Fruit fly (Drosophila melanogaster): ENCODE results near the gene CG31897.
A peak's percentile ranks its signal among the peaks of the same experiment; 100 is the strongest.

The CG31897 gene

DNA sequence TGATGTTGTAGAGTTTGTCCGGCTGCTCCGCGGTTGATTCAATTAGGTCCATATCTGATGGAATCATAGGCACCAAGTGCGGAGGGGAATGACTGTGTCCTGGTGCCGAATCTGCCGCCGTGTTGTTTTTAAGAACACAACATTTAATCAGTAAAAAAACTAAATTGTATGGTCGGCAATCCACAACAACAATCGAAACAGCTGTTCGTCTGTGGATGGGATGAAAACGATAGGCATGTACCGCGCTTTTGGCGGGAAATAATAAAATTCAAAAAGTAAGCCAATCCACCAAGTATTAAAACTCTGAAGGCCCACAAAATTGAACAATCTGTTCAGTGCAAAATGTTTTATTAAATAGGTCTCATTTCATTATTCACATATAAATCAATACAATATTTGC is 7.1 kb downstream of the CG31897 start, which contains the start of gene Aasdh:
TSS of gene Aasdh (minus strand) at position 219 of the 400 bp plus-strand sequence.
- no peak for TF ChIP-seq noc (tag; optimal IDR thresholded peaks at IDR 0.05)

DNA sequence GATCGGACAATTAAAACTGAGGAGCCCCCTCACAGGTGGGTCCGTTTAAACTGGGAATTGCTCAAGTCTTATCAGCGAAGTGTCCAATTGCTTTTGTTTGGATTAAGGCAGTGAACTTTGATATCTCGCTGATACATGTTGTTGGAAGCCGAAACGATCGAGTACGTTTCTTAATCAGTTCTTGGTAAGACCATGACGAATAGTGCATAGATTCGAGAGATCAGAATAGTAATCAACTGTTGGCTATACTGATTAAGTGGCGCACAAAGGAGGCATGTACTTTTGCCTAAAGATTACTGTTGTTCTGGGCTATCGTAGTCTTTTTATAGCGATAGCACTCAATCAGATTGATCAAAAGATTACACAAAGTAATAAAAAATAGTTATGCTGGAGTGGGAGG is 9.2 kb downstream of the CG31897 start:
- no peak for TF ChIP-seq noc (tag; optimal IDR thresholded peaks at IDR 0.05)

DNA sequence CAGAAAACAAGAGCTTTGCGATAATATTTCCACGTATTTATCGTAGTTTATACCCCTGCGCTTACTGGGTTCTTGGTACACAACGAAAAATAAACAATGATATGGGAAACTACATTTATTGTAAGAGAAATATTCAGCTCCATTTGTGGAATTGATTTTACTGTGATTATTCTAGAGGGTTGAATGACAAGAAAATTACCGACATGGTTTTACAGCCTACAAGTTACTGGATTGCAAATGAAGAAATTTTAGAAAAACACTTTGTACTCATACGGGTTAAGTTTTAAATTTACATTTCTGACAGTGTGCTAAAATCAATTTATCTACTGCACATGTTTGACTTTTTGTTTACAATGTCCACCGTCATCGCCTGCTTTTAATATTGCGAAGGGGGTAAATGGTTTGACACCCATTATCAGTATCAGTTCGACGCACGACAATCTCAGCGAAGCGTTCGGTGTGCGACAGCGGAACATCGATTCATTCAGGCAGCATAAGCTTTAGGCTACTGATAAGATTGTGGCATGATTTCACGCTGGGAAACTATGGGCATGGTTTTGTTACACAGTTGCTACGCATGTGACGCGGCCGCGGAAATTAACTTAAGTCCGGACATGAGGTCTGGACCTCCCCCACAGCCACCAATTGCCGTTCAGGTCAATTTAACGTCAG is 19.7 kb downstream of the CG31897 start:
- TF ChIP-seq noc (tag; optimal IDR thresholded peaks at IDR 0.05): peak; percentile 24

dm6 chr2L:8463144-8464106 is 21.2 kb downstream of the CG31897 start, which contains the start of gene Agpat2:
Agpat2 (minus strand) TSS chr2L:8463994.
- TF ChIP-seq noc (tag; optimal IDR thresholded peaks at IDR 0.05): peak; percentile 55

dm6 chr2L:8464107-8464582 is 21.9 kb downstream of the CG31897 start, which contains the start of gene prg:
prg (plus strand) TSS chr2L:8464488.
- peak; percentile 34 for TF ChIP-seq noc (tag; optimal IDR thresholded peaks at IDR 0.05)

- no peak for TF ChIP-seq noc (tag; optimal IDR thresholded peaks at IDR 0.05)
These were observed 24.4 kb downstream of the CG31897 start, which contains the start of gene dachs for dm6 chr2L:8466643-8467042. dachs (plus strand) TSS chr2L:8466817.

DNA sequence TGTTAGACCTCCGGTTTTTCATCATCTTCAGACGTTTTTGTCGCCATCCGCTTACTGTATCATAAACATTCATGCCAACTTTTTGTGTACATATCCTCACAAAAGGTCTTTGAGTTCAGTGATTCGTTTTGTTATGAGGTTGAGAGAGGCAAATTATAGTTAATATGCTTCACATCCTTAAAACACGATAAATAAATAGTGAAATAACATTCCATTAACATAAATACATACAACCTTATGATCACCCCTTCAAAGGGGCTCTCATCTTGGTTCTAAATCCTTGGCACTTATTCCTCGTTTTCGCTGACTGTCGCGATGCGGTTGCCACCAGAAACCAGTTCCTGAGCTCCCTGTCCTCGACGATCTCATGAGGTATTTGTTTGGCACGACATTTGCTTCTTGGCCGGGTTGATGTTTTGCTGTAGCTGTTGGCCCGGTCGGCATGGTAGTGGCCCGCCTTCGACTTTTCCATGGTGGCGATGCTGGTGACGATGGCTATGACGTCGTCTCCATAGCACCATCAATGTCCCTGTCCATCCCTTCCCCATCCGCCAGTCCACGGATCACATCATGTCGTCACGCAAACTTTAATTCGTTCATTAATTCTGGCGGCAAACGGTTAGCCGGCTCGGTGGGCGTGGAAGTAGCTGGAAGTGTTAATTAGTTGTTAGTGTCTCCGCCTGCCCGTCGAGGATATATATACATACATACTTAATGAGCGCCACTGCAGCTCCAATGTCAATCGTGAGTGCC is 26.9 kb downstream of the CG31897 start:
- TF ChIP-seq noc (tag; optimal IDR thresholded peaks at IDR 0.05): no peak

- no peak for TF ChIP-seq noc (tag; optimal IDR thresholded peaks at IDR 0.05)
These were observed 29.4 kb downstream of the CG31897 start for dm6 chr2L:8471667-8472066.

DNA sequence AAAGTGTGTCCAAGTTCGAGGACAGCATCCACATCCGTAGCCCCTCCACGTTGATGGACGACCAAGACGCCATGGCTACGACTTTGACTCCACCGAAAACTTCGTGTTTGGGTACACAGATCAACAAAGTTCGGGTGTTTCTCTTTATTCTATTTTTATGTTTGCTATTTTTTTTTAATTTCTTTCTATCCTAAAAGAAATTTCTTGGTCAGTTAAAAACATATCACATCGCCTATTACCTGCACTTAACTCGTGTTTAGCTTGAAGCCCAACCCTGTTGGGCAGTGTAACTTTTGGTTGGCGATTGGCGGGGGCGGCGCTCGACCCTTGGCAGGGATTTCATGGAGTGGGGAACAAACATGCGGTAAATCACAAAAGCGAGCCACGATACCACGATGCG is 31.2 kb downstream of the CG31897 start:
- TF ChIP-seq noc (tag; optimal IDR thresholded peaks at IDR 0.05): no peak

DNA sequence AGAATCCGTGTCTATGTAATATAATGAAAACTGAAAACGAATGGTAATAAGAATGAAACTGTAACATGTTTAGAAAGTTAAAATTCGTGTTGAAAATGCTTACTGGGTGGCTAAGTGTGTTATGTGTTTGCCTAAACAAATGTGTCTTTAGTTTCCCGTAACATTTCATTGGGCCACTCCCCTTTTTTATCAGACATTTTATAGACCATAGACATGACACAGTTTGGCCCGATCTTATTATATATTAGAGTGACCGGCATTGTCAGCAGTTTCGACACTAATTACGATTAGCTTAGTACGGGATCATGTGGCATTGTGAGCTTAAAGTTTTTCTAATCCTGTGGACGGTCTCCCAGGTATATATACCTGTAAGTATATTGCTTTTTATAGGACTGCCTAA is 34.8 kb downstream of the CG31897 start, which contains the start of gene CheA29a:
TSS of gene CheA29a (plus strand) at position 301 of the 400 bp plus-strand sequence.
- no peak for TF ChIP-seq noc (tag; optimal IDR thresholded peaks at IDR 0.05)

DNA sequence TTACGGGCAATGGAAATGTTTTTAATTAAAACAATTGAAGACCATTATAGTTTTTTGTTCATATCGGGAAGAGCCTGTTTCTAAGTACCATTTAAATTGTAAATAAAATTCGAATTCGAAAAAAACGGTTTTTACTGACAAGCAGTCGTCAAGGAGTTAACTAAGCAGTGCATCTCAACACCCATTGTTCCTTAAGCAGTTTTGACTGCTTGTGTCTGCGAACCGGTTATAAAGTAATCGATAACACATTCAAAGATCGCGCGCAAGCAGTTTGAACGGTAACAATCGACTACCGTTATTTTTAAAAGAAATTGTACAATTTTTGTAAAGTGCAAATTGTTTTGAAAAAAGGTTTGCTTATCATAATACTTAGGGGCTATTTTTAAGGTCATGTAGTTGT is 35.7 kb downstream of the CG31897 start:
- TF ChIP-seq noc (tag; optimal IDR thresholded peaks at IDR 0.05): no peak

DNA sequence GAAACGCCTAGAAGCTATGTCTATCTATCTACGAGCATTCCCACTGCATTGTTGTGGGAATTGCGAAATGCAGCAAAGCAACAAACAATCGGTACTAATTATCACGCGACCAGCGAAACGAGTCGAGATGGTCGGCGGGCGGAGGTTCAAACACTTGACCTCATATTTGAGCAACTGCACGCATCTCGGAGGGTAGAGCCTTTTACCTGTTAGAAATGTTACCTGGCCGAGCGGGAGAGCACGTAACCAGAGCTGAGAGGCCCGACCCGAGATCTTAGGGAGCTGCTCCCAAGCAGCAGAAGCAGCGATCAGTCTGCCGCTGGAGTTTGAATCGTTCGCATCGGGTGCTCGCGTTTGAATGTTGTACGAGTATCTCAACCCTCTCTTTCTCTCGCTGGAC is 36.1 kb downstream of the CG31897 start:
- TF ChIP-seq noc (tag; optimal IDR thresholded peaks at IDR 0.05): no peak

DNA sequence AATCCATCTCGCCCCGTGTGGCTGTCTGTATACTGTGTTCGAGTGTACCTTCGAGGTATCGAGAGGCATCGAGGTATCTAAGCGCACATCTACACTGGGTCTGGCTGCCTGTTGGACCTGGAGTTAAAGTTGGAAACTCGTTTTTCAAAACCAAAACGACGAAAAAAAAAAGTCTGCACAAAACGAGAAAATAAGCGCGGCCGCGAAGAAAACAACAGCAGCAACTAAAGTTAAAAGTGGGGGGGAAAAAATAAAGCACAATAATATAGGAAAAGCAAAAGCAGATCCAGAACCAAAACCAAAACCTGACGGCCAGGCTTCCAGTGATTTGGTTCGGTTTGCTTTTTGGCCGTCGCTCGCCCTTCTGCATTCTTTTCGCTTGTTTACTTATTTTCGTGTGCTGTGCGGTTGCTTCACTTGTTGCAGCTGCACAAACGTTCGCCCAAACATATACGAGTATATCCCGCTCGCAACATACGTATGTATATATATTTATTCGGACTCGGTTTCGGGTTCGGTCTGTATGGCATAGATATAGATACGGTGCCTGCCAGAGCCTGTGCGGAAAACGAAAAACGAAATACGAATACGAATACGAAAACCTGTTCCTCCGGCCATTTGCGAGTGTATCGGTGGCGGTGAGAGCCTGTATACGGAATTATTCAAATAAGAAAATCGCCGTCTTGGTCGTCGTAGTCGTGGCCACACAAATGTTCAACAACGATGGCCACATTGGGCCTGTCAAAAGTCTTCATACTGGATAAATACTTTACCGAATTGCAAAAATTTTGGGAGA is 36.9 kb downstream of the CG31897 start:
- TF ChIP-seq noc (tag; optimal IDR thresholded peaks at IDR 0.05): no peak

DNA sequence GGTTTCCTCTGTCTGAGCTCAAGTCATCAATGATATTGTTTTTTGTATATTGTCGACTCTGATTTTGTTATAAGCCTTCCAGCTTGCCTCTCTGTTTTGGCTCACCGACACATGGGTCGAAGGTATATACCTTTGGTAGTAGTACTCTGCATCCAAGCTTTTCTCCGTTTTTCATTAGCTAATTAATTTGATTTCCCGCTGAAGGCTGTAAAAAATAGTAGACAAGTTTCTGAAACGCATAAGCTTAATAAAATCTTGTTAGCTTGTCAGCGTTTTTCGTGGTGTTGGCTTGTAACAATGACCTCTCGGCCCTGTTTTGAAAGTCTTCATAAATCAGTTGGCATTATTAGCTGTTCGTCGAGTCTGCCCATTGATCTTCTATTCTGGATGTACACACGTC is 38.6 kb downstream of the CG31897 start:
- peak; percentile 3 for TF ChIP-seq noc (tag; optimal IDR thresholded peaks at IDR 0.05)

All from whole organism, larva.